Fruit fly (Drosophila melanogaster) whole organism, wandering third instar larva: ENCODE data around the gene kkv.

Experiments
- Abd-B ChIP-seq: fragments of >200 bp; optimal IDR thresholded peaks from 2 replicates; lab custom pipeline; 2017; ENCODE audit warnings: missing biosample characterization, missing genetic modification characterization
- Dfd ChIP-seq: fragments of >200 bp; optimal IDR thresholded peaks from 2 replicates; lab custom pipeline; 2017; ENCODE audit warnings: missing biosample characterization, missing genetic modification characterization
- usp ChIP-seq: fragments of >200 bp; optimal IDR thresholded peaks from 2 replicates; lab custom pipeline; 2017; ENCODE audit warnings: missing biosample characterization, missing genetic modification characterization

DNA sequence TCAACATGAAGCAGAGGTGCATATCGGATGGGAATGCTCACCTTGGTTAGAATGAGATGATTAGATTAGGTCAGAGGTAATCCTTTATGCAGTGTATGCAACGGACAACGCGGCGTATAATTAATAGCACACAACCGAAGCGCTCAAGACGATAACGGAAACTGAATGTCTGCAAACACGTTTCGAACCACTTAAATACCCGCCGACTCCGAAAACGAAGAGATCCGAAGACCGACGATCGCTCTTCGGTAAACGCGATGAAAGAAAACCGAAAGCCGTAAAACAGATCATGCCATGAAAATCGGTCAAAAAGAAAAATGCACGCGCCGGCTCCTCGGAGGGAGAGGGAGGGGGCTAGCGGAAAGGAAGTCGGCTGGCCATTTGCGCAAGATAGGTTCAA is 11.3 kb upstream of the kkv start, which contains the start of gene CG2663:
- TF ChIP-seq Abd-B (GFP tag; lab: Kevin White, UChicago), result no peak
- no peak for TF ChIP-seq usp (GFP tag; lab: Kevin White, UChicago)
- TF ChIP-seq Dfd, result no peak
